Fruit fly (Drosophila melanogaster): ENCODE results near the gene DIP-gamma.
A peak's percentile ranks its signal among the peaks of the same experiment; 100 is the strongest.

The DIP-gamma gene

dm6 chr3R:28887559-28888432 lies 82.4 kb downstream of the DIP-gamma start, which contains the start of the genes CG33203 and Doa (continued):
- TF ChIP-seq MBD-R2 (GFP tag; IDR thresholded peaks at IDR 0.05) = peak; percentile 59
- no peak for TF ChIP-seq CG4854 (GFP tag; optimal IDR thresholded peaks at IDR 0.05)
- TF ChIP-seq chinmo (GFP tag; IDR thresholded peaks at IDR 0.05; ENCODE audit: partially characterized antibody) = peak; percentile 71; the same call in 2 of the 4 replicates
- TF ChIP-seq Antp (GFP tag; optimal IDR thresholded peaks at IDR 0.05) = peak; percentile 78
- peak; percentile 71 for TF ChIP-seq Rfx (GFP tag; IDR thresholded peaks at IDR 0.05)
- peak; percentile 63 for TF ChIP-seq zen (tag; optimal IDR thresholded peaks at IDR 0.05)
- 0 out of 2 replicates have a peak, but pooled peaks have one; percentile 13 for TF ChIP-seq CG4360 (GFP tag; IDR thresholded peaks at IDR 0.05)
- TF ChIP-seq CG9797 (GFP tag; optimal IDR thresholded peaks at IDR 0.05) = peak; percentile 38
- peak; percentile 26 for TF ChIP-seq CG3163 (GFP tag; optimal IDR thresholded peaks at IDR 0.05)
- TF ChIP-seq BEAF-32 (GFP tag; optimal IDR thresholded peaks at IDR 0.05) = peak; percentile 95
- no peak for TF ChIP-seq tup (GFP tag; optimal IDR thresholded peaks at IDR 0.05)
- peak; percentile 20 for TF ChIP-seq CG7987 (GFP tag; optimal IDR thresholded peaks at IDR 0.05)
- no peak for TF ChIP-seq CG6854 (GFP tag; optimal IDR thresholded peaks at IDR 0.05)
- TF ChIP-seq CG6791 (GFP tag; IDR thresholded peaks at IDR 0.05; ENCODE audit: partially characterized antibody) = peak; percentile 85
- TF ChIP-seq CG6813 (GFP tag; optimal IDR thresholded peaks at IDR 0.05) = no peak
- TF ChIP-seq vvl (GFP tag; IDR thresholded peaks at IDR 0.05) = peak; percentile 52; the same call in 1 of the 2 replicates
- TF ChIP-seq CG11504 (tag; optimal IDR thresholded peaks at IDR 0.05) = peak; percentile 36
- TF ChIP-seq CG9727 (GFP tag; optimal IDR thresholded peaks at IDR 0.05) = peak; percentile 26
- peak; percentile 33 for TF ChIP-seq grau (tag; optimal IDR thresholded peaks at IDR 0.05)
- peak; percentile 24 for TF ChIP-seq PHDP (tag; optimal IDR thresholded peaks at IDR 0.05)
- TF ChIP-seq NFAT (GFP tag; IDR thresholded peaks at IDR 0.05) = peak; percentile 47; the same call in 1 of the 2 replicates
- TF ChIP-seq CG30403 (GFP tag; optimal IDR thresholded peaks at IDR 0.05) = peak; percentile 57
- 0 out of 2 replicates have a peak, but pooled peaks have one; percentile 26 for TF ChIP-seq Atf6 (GFP tag; IDR thresholded peaks at IDR 0.05)
- 0 out of 2 replicates have a peak, but pooled peaks have one; percentile 17 for TF ChIP-seq ranshi (GFP tag; IDR thresholded peaks at IDR 0.05)
- TF ChIP-seq ap (GFP tag; IDR thresholded peaks at IDR 0.05) = no peak
- TF ChIP-seq CG13775 (GFP tag; optimal IDR thresholded peaks at IDR 0.05) = peak; percentile 27
- peak; percentile 5 for TF ChIP-seq CG8290 (GFP tag; optimal IDR thresholded peaks at IDR 0.05)
- peak in 1 of 2 experiments; percentile 79 for TF ChIP-seq CG8290 (tag; optimal IDR thresholded peaks at IDR 0.05)
- peak; percentile 45 for TF ChIP-seq ems (GFP tag; optimal IDR thresholded peaks at IDR 0.05)
- peak; percentile 55 for TF ChIP-seq CG12659 (GFP tag; optimal IDR thresholded peaks at IDR 0.05)
- no peak for TF ChIP-seq Gsc (GFP tag; IDR thresholded peaks at IDR 0.05)
- peak; percentile 32 for TF ChIP-seq oc (tag; optimal IDR thresholded peaks at IDR 0.05)
- TF ChIP-seq CoRest (tag; optimal IDR thresholded peaks at IDR 0.05) = peak; percentile 66
- peak; percentile 32 for TF ChIP-seq CG11398 (GFP tag; optimal IDR thresholded peaks at IDR 0.05)
- peak; percentile 77 for TF ChIP-seq nerfin-2 (GFP tag; IDR thresholded peaks at IDR 0.05; ENCODE audit: partially characterized antibody)
- no peak for TF ChIP-seq CG6654 (GFP tag; optimal IDR thresholded peaks at IDR 0.05)
- peak; percentile 95 for TF ChIP-seq pzg (GFP tag; optimal IDR thresholded peaks at IDR 0.05)
- no peak for TF ChIP-seq org-1 (GFP tag; optimal IDR thresholded peaks at IDR 0.05)
- TF ChIP-seq Ets97D (GFP tag; optimal IDR thresholded peaks at IDR 0.05) = peak; percentile 93
- no peak for TF ChIP-seq CG15269 (tag; optimal IDR thresholded peaks at IDR 0.05)
- peak; percentile 17 for TF ChIP-seq CG18599 (GFP tag; optimal IDR thresholded peaks at IDR 0.05)
- TF ChIP-seq Blimp-1 (GFP tag; optimal IDR thresholded peaks at IDR 0.05) = no peak
- TF ChIP-seq CG32532 (GFP tag; IDR thresholded peaks at IDR 0.05) = peak; percentile 44; the same call in 1 of the 2 replicates
- TF ChIP-seq pan (optimal IDR thresholded peaks at IDR 0.05) = no peak
- no peak for TF ChIP-seq pan (GFP tag; optimal IDR thresholded peaks at IDR 0.05 in 1 of 2, IDR thresholded peaks at IDR 0.05 in 1 of 2)
- TF ChIP-seq disco-r (GFP tag; optimal IDR thresholded peaks at IDR 0.05) = no peak
- peak; percentile 25 for TF ChIP-seq CG12155 (GFP tag; optimal IDR thresholded peaks at IDR 0.05)
- TF ChIP-seq CG13287 (GFP tag; IDR thresholded peaks at IDR 0.05; ENCODE audit: partially characterized antibody) = peak; percentile 90

Data from whole organism, embryonic.